Fruit fly (Drosophila melanogaster) whole organism, embryonic: ENCODE measurements around the gene CG9270.
A peak's percentile ranks its signal among the peaks of the same experiment; 100 is the strongest.

Source experiments
- Ada2b ChIP-seq: fragments of 200-800 bp; sonication (Bioruptor generic); IDR thresholded peaks from 2 replicates; pipeline ENCODE4 v1.3.6; 2022; ENCODE audit warnings: missing biosample characterization, missing genetic modification characterization
- Asciz ChIP-seq: fragments of 200-800 bp; sonication (Bioruptor generic); optimal IDR thresholded peaks from 2 replicates; lab custom pipeline; 2017; ENCODE audit warnings: missing biosample characterization, mild to moderate bottlenecking, missing genetic modification characterization, missing genetic modification reagents
- CG11093 ChIP-seq: fragments of 200-800 bp; sonication (Bioruptor generic); IDR thresholded peaks from 3 replicates; pipeline ENCODE4 v1.3.6; 2022; ENCODE audit warnings: missing biosample characterization, missing genetic modification characterization
- CG12071 ChIP-seq: fragments of 200-800 bp; sonication (Bioruptor generic); optimal IDR thresholded peaks from 3 replicates; lab custom pipeline; 2018; ENCODE audit warnings: missing biosample characterization, mild to moderate bottlenecking, missing genetic modification characterization
- CG12104 ChIP-seq: fragments of 200-800 bp; sonication (Bioruptor generic); optimal IDR thresholded peaks from 3 replicates; lab custom pipeline; 2016; ENCODE audit warnings: missing biosample characterization, missing genetic modification characterization
- CG12219 ChIP-seq: fragments of 200-800 bp; sonication (Bioruptor generic); optimal IDR thresholded peaks from 3 replicates; lab custom pipeline; 2018; ENCODE audit warnings: missing biosample characterization, mild to moderate bottlenecking, missing genetic modification characterization
- CG12744 ChIP-seq: fragments of 200-800 bp; sonication (Bioruptor generic); optimal IDR thresholded peaks from 2 replicates; lab custom pipeline; 2016; ENCODE audit warnings: missing biosample characterization, missing genetic modification characterization
- CG14014 ChIP-seq: fragments of 200-800 bp; sonication (Bioruptor generic); IDR thresholded peaks from 2 replicates; pipeline ENCODE4 v1.3.6; 2022; ENCODE audit warnings: missing biosample characterization, missing genetic modification characterization
- CG14667 ChIP-seq: fragments of 200-800 bp; sonication (Bioruptor generic); IDR thresholded peaks from 2 replicates; pipeline ENCODE4 v1.3.6; 2022; ENCODE audit warnings: missing biosample characterization, missing genetic modification characterization
- CG1792 ChIP-seq: fragments of 200-800 bp; sonication (Bioruptor generic); optimal IDR thresholded peaks from 2 replicates; lab custom pipeline; 2016; ENCODE audit warnings: missing biosample characterization, missing genetic modification characterization
- CG18011 ChIP-seq: fragments of 200-800 bp; sonication (Bioruptor generic); optimal IDR thresholded peaks from 2 replicates; lab custom pipeline; 2017; ENCODE audit warnings: missing biosample characterization, missing genetic modification characterization, mild to moderate bottlenecking, moderate library complexity, missing genotype
- CG18599 ChIP-seq: fragments of 200-800 bp; sonication (Bioruptor generic); optimal IDR thresholded peaks from 3 replicates; lab custom pipeline; 2017; ENCODE audit warnings: missing biosample characterization, missing genetic modification characterization, mild to moderate bottlenecking, moderate library complexity, missing genetic modification reagents
- CG2199 ChIP-seq: fragments of 200-800 bp; sonication (Bioruptor generic); IDR thresholded peaks from 3 replicates; pipeline ENCODE4 v1.3.6; 2022; ENCODE audit warnings: missing biosample characterization, missing genetic modification characterization
- CG30431 ChIP-seq: fragments of 200-800 bp; sonication (Bioruptor generic); optimal IDR thresholded peaks from 2 replicates; lab custom pipeline; 2017; ENCODE audit warnings: missing biosample characterization, missing genetic modification characterization
- CG32772 ChIP-seq: fragments of 200-800 bp; sonication (Bioruptor generic); IDR thresholded peaks from 2 replicates; pipeline ENCODE4 v1.3.6; 2022; ENCODE audit warnings: missing biosample characterization, missing genetic modification characterization
- CG3847 ChIP-seq: fragments of 200-800 bp; sonication (Bioruptor generic); IDR thresholded peaks from 2 replicates; pipeline ENCODE4 v1.3.6; 2022; ENCODE audit warnings: missing biosample characterization, missing genetic modification characterization
- CG5953 ChIP-seq: fragments of 200-800 bp; sonication (Bioruptor generic); IDR thresholded peaks from 2 replicates; pipeline ENCODE4 v1.3.6; 2022; ENCODE audit warnings: missing biosample characterization, missing genetic modification characterization
- CG7357 ChIP-seq: fragments of 200-800 bp; sonication (Bioruptor generic); IDR thresholded peaks from 3 replicates; pipeline ENCODE4 v1.3.6; 2022; ENCODE audit warnings: missing biosample characterization, missing genetic modification characterization
- CG7372 ChIP-seq: fragments of 200-800 bp; sonication (Bioruptor generic); IDR thresholded peaks from 2 replicates; pipeline ENCODE4 v1.3.6; 2022; ENCODE audit warnings: missing biosample characterization, missing genetic modification characterization
- CG8290 ChIP-seq, 3 experiments: fragments of 200-800 bp; sonication (Bioruptor generic); optimal IDR thresholded peaks; 2 replicates each; lab custom pipeline; 2016 to 2019; ENCODE audit warnings: missing biosample characterization in 3 of 3, missing genetic modification characterization in 3 of 3, mild to moderate bottlenecking in 2 of 3, moderate library complexity in 1 of 3
- CG9727 ChIP-seq: fragments of 200-800 bp; sonication (Bioruptor generic); optimal IDR thresholded peaks from 3 replicates; lab custom pipeline; 2017; ENCODE audit warnings: missing biosample characterization, mild to moderate bottlenecking, missing genetic modification characterization
- CTCF ChIP-seq: fragments of 200-800 bp; sonication (Bioruptor generic); optimal IDR thresholded peaks from 2 replicates; lab custom pipeline; 2017; ENCODE audit warnings: missing biosample characterization, mild to moderate bottlenecking, missing genetic modification characterization, moderate library complexity
- CkIIα-i1 ChIP-seq: fragments of 200-800 bp; sonication (Bioruptor generic); IDR thresholded peaks from 2 replicates; pipeline ENCODE4 v1.3.6; 2022; ENCODE audit warnings: missing biosample characterization, missing genetic modification characterization
- Deaf1 ChIP-seq: fragments of 200-800 bp; optimal IDR thresholded peaks from 3 replicates; lab custom pipeline; 2019; ENCODE audit warnings: missing biosample characterization, mild to moderate bottlenecking, missing genetic modification characterization, moderate library complexity
- E2f2 ChIP-seq: fragments of 200-800 bp; sonication (Bioruptor generic); IDR thresholded peaks from 2 replicates; pipeline ENCODE4 v1.3.6; 2022; ENCODE audit warnings: missing biosample characterization, missing genetic modification characterization
- Fer2 ChIP-seq: fragments of 200-800 bp; sonication (Bioruptor generic); optimal IDR thresholded peaks from 2 replicates; lab custom pipeline; 2018; ENCODE audit warnings: missing biosample characterization, mild to moderate bottlenecking, missing genetic modification characterization, moderate library complexity
- Jarid2 ChIP-seq: fragments of 200-800 bp; sonication (Bioruptor generic); optimal IDR thresholded peaks from 3 replicates; lab custom pipeline; 2017; ENCODE audit warnings: mild to moderate bottlenecking, missing biosample characterization, missing genetic modification reagents, missing genetic modification characterization
- NfI ChIP-seq: fragments of 200-800 bp; sonication (Bioruptor generic); optimal IDR thresholded peaks from 3 replicates; lab custom pipeline; 2018; ENCODE audit warnings: missing biosample characterization, mild to moderate bottlenecking, missing genetic modification characterization, moderate library complexity
- Pdp1 ChIP-seq, 2 experiments: fragments of 200-800 bp; sonication (Bioruptor generic); optimal IDR thresholded peaks; 3 replicates each; lab custom pipeline; 2016; ENCODE audit warnings: missing biosample characterization in 2 of 2, missing genetic modification characterization in 2 of 2, mild to moderate bottlenecking in 1 of 2, moderate library complexity in 1 of 2
- Spps ChIP-seq: fragments of 200-800 bp; sonication (Bioruptor generic); optimal IDR thresholded peaks from 2 replicates; lab custom pipeline; 2018; ENCODE audit warnings: missing biosample characterization, mild to moderate bottlenecking, missing genetic modification characterization
- Xrp1 ChIP-seq: fragments of 200-800 bp; sonication (Bioruptor generic); IDR thresholded peaks from 2 replicates; pipeline ENCODE4 v1.3.6; 2022; ENCODE audit warnings: missing biosample characterization, missing genetic modification characterization
- ab ChIP-seq: fragments of 200-800 bp; sonication (Bioruptor generic); optimal IDR thresholded peaks from 2 replicates; lab custom pipeline; 2016; ENCODE audit warnings: missing biosample characterization, missing genetic modification characterization
- ac ChIP-seq: fragments of 200-800 bp; sonication (Bioruptor generic); optimal IDR thresholded peaks from 3 replicates; lab custom pipeline; 2017; ENCODE audit warnings: missing biosample characterization, mild to moderate bottlenecking, missing genetic modification characterization
- az2 ChIP-seq: fragments of 200-800 bp; sonication (Bioruptor generic); optimal IDR thresholded peaks from 3 replicates; lab custom pipeline; 2016; ENCODE audit warnings: missing biosample characterization, missing genetic modification characterization
- cas ChIP-seq: fragments of 200-800 bp; sonication (Bioruptor generic); IDR thresholded peaks from 2 replicates; pipeline ENCODE4 v1.3.6; 2022; ENCODE audit warnings: missing biosample characterization, missing genetic modification characterization
- dimm ChIP-seq: fragments of 200-800 bp; sonication (Bioruptor generic); IDR thresholded peaks from 2 replicates; pipeline ENCODE4 v1.3.6; 2022; ENCODE audit warnings: missing biosample characterization, missing genetic modification characterization
- dpn ChIP-seq, 2 experiments: fragments of 200-800 bp; sonication (Bioruptor generic); optimal IDR thresholded peaks; 3 replicates each; lab custom pipeline; 2016; ENCODE audit warnings: missing biosample characterization in 2 of 2, missing genetic modification characterization in 2 of 2
- dysf ChIP-seq: fragments of 200-800 bp; sonication (Bioruptor generic); IDR thresholded peaks from 3 replicates; pipeline ENCODE4 v1.3.6; 2022; ENCODE audit warnings: missing biosample characterization, missing genetic modification characterization
- hkb ChIP-seq, 2 experiments: fragments of 200-800 bp in 1 of 2; fragments of >200 bp in 1 of 2; sonication (Bioruptor generic) in 1 of 2; IDR thresholded peaks in 1 of 2; optimal IDR thresholded peaks in 1 of 2; 2 replicates each; pipeline versions ENCODE4 v1.3.6 to Lab custom; 2017 to 2022; ENCODE audit warnings: missing biosample characterization in 1 of 2, missing genetic modification characterization in 1 of 2
- inv ChIP-seq: fragments of 200-800 bp; sonication (Bioruptor generic); IDR thresholded peaks from 2 replicates; pipeline ENCODE4 v1.3.6; 2022; ENCODE audit warnings: missing biosample characterization, missing genetic modification characterization; ENCODE audit not compliant: partially characterized antibody
- jigr1 ChIP-seq: fragments of 200-800 bp; sonication (Bioruptor generic); IDR thresholded peaks from 3 replicates; pipeline ENCODE4 v1.3.6; 2022; ENCODE audit warnings: missing biosample characterization, missing genetic modification characterization
- kni ChIP-seq: fragments of 200-800 bp; sonication (Bioruptor generic); optimal IDR thresholded peaks from 3 replicates; lab custom pipeline; 2017; ENCODE audit warnings: mild to moderate bottlenecking, missing biosample characterization, missing genetic modification reagents, missing genetic modification characterization
- lbe ChIP-seq: fragments of 200-800 bp; sonication (Bioruptor generic); optimal IDR thresholded peaks from 2 replicates; lab custom pipeline; 2016; ENCODE audit warnings: missing biosample characterization, mild to moderate bottlenecking, missing genetic modification characterization
- lov ChIP-seq, 2 experiments: fragments of 200-800 bp in 1 of 2; fragments of >200 bp in 1 of 2; sonication (Bioruptor generic) in 1 of 2; IDR thresholded peaks in 1 of 2; optimal IDR thresholded peaks in 1 of 2; 2 replicates in 1 of 2; 3 replicates in 1 of 2; pipeline versions ENCODE4 v1.3.6 to Lab custom; 2017 to 2022; ENCODE audit warnings: missing biosample characterization in 1 of 2, missing genetic modification characterization in 1 of 2
- pfk ChIP-seq: fragments of 200-800 bp; sonication (Bioruptor generic); optimal IDR thresholded peaks from 2 replicates; lab custom pipeline; 2018; ENCODE audit warnings: missing biosample characterization, mild to moderate bottlenecking, missing genetic modification characterization, moderate library complexity
- rib ChIP-seq: fragments of 200-800 bp; sonication (Bioruptor generic); IDR thresholded peaks from 2 replicates; pipeline ENCODE4 v1.3.6; 2022; ENCODE audit warnings: missing biosample characterization, missing genetic modification characterization
- schlank ChIP-seq: fragments of 200-800 bp; sonication (Bioruptor generic); optimal IDR thresholded peaks from 2 replicates; lab custom pipeline; 2018; ENCODE audit warnings: missing biosample characterization, mild to moderate bottlenecking, missing genetic modification characterization
- ssp ChIP-seq: fragments of 200-800 bp; sonication (Bioruptor generic); IDR thresholded peaks from 2 replicates; pipeline ENCODE4 v1.3.6; 2022; ENCODE audit warnings: missing biosample characterization, missing genetic modification characterization
- tll ChIP-seq, 2 experiments: fragments of 200-800 bp in 1 of 2; fragments of >200 bp in 1 of 2; sonication (Bioruptor generic) in 1 of 2; optimal IDR thresholded peaks; 2 replicates each; lab custom pipeline; 2017 to 2019; ENCODE audit warnings: missing biosample characterization in 2 of 2, missing genetic modification characterization in 2 of 2, mild to moderate bottlenecking in 1 of 2, moderate library complexity in 1 of 2
- twi ChIP-seq: fragments of 200-800 bp; optimal IDR thresholded peaks from 2 replicates; lab custom pipeline; 2019; ENCODE audit warnings: missing biosample characterization, mild to moderate bottlenecking, missing genetic modification characterization, moderate library complexity

CG9270 gene

DNA sequence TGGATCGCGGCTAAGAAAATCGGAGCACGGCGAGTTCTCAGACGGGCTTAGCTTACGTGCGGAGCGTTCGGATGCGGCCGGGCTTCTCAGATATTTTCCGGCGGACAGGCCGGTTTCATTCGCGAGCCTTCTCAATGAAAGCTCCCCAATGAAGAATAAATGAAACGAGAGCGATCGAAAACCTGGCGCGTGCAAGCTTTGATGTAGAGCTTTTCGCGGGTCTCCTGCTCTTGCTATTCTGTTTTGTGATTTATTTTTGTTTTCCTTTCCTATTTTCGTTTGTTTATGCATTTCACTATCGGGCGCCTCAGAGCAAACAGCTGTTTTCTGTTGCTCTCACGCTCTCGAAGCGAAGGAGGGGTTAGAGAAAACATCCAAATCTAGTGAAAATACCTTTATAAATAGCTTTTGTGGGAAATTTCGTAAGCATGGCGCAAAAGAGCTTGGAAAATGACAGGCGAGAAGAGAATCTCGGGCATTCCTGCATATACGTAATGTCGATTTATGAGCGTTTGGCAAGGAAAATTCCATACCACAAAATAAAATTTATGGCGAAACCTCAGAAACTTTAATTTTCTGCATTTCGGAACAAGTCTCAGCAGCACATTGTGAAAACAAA is 47.9 kb downstream of the CG9270 start (continued):
- no peak for TF ChIP-seq CG18011 (GFP tag; lab: Kevin White, UChicago)
- TF ChIP-seq lbe: no peak
- peak; percentile 10; the same call in 1 of the 2 replicates for TF ChIP-seq CG14014 (GFP tag; lab: Robert Waterston, UW)
- TF ChIP-seq tll (GFP tag; optimal IDR thresholded peaks at IDR 0.05; lab: Kevin White, UChicago): no peak
- no peak for TF ChIP-seq CG32772 (GFP tag; lab: Robert Waterston, UW)
- TF ChIP-seq schlank: no peak
- no peak for TF ChIP-seq lov (optimal IDR thresholded peaks at IDR 0.05; lab: Kevin White, UChicago)
- TF ChIP-seq lov (GFP tag; IDR thresholded peaks at IDR 0.05; lab: Robert Waterston, UW): no peak
- TF ChIP-seq Asciz (GFP tag; lab: Kevin White, UChicago): no peak
- no peak for TF ChIP-seq NfI
- no peak for TF ChIP-seq CG3847 (GFP tag; lab: Robert Waterston, UW)
- TF ChIP-seq ab (GFP tag; lab: Kevin White, UChicago): no peak
- TF ChIP-seq CG8290 (GFP tag; optimal IDR thresholded peaks at IDR 0.05; lab: Kevin White, UChicago): no peak
- peak in 1 of 2 experiments; percentile 4 for TF ChIP-seq CG8290 (tag; optimal IDR thresholded peaks at IDR 0.05; lab: Kevin White, UChicago)
- TF ChIP-seq kni (GFP tag; lab: Kevin White, UChicago): peak; percentile 11
- no peak for TF ChIP-seq ac (GFP tag; lab: Kevin White, UChicago)
- TF ChIP-seq cas (GFP tag; lab: Robert Waterston, UW): no peak
- no peak for TF ChIP-seq CkIIα-i1 (GFP tag; lab: Robert Waterston, UW)
- no peak for TF ChIP-seq Fer2
- no peak for TF ChIP-seq az2 (GFP tag; lab: Kevin White, UChicago)
- no peak for TF ChIP-seq CG1792 (GFP tag; lab: Kevin White, UChicago)
- TF ChIP-seq CG7372 (GFP tag; lab: Robert Waterston, UW): no peak
- no peak for TF ChIP-seq rib (GFP tag; lab: Robert Waterston, UW)
- TF ChIP-seq E2f2 (GFP tag; lab: Robert Waterston, UW): no peak
- peak; percentile 9 for TF ChIP-seq CTCF (GFP tag; lab: Kevin White, UChicago)
- 0 out of 3 replicates have a peak, but pooled peaks have one; percentile 43 for TF ChIP-seq CG2199 (GFP tag; lab: Robert Waterston, UW)
- no peak for TF ChIP-seq CG9727
- no peak for TF ChIP-seq CG11093 (GFP tag; lab: Robert Waterston, UW)
- TF ChIP-seq CG30431 (GFP tag; lab: Kevin White, UChicago): no peak
- no peak for TF ChIP-seq ssp (GFP tag; lab: Robert Waterston, UW)
- no peak for TF ChIP-seq CG12744
- no peak for TF ChIP-seq Spps (tag; lab: Kevin White, UChicago)
- no peak for TF ChIP-seq hkb (optimal IDR thresholded peaks at IDR 0.05; lab: Kevin White, UChicago)
- no peak for TF ChIP-seq hkb (GFP tag; IDR thresholded peaks at IDR 0.05; lab: Robert Waterston, UW)
- no peak for TF ChIP-seq dpn (GFP tag; optimal IDR thresholded peaks at IDR 0.05; lab: Kevin White, UChicago)
- TF ChIP-seq Xrp1 (GFP tag; lab: Robert Waterston, UW): peak; percentile 29; the same call in 1 of the 2 replicates
- TF ChIP-seq CG18599 (GFP tag; lab: Kevin White, UChicago): no peak
- TF ChIP-seq inv: no peak
- no peak for TF ChIP-seq CG12104 (GFP tag; lab: Kevin White, UChicago)
- peak in 1 of 2 experiments; percentile 21 for TF ChIP-seq Pdp1 (GFP tag; optimal IDR thresholded peaks at IDR 0.05; lab: Kevin White, UChicago)
- no peak for TF ChIP-seq twi (tag; lab: Kevin White, UChicago)
- no peak for TF ChIP-seq CG5953 (GFP tag; lab: Robert Waterston, UW)
- peak; percentile 14 for TF ChIP-seq Deaf1
- TF ChIP-seq CG12219: no peak
- TF ChIP-seq Ada2b: no peak
- TF ChIP-seq CG14667: no peak
- TF ChIP-seq CG7357 (GFP tag; lab: Robert Waterston, UW): no peak
- peak; percentile 40 for TF ChIP-seq Jarid2
- no peak for TF ChIP-seq dimm (GFP tag; lab: Robert Waterston, UW)
- TF ChIP-seq jigr1 (GFP tag; lab: Robert Waterston, UW): no peak
- TF ChIP-seq CG12071 (GFP tag; lab: Kevin White, UChicago): no peak
- TF ChIP-seq dysf (GFP tag; lab: Robert Waterston, UW): no peak
- no peak for TF ChIP-seq pfk (GFP tag; lab: Kevin White, UChicago)
